Worm (Caenorhabditis elegans) whole organism, L3 larva: ENCODE measurements around the gene ehbp-1.

ENCODE experiments used
- aly-2 ChIP-seq: fragments of 150-350 bp; optimal IDR thresholded peaks from 2 replicates; lab custom pipeline; 2014; ENCODE audit warnings: missing biosample characterization, missing genetic modification characterization
- fkh-10 ChIP-seq: sonication (generic microtip); optimal IDR thresholded peaks from 2 replicates; lab custom pipeline; 2017; ENCODE audit warnings: missing biosample characterization, missing genetic modification reagents, missing genetic modification characterization
- fkh-2 ChIP-seq: fragments of 150-350 bp; optimal IDR thresholded peaks from 2 replicates; lab custom pipeline; 2014; ENCODE audit warnings: missing biosample characterization, missing genetic modification reagents, missing genetic modification characterization
- fos-1 ChIP-seq: fragments of 150-350 bp; optimal IDR thresholded peaks from 2 replicates; lab custom pipeline; 2014; ENCODE audit warnings: missing biosample characterization, missing genetic modification characterization
- mdl-1 ChIP-seq: fragments of 150-350 bp; optimal IDR thresholded peaks from 2 replicates; lab custom pipeline; 2014; ENCODE audit warnings: missing biosample characterization, missing genetic modification characterization
- nhr-11 ChIP-seq: fragments of 150-350 bp; optimal IDR thresholded peaks from 2 replicates; lab custom pipeline; 2014; ENCODE audit warnings: missing biosample characterization, missing genetic modification characterization
- nhr-237 ChIP-seq: fragments of 150-350 bp; optimal IDR thresholded peaks from 2 replicates; lab custom pipeline; 2014; ENCODE audit warnings: missing biosample characterization, missing genetic modification characterization
- skn-1 ChIP-seq: fragments of 150-350 bp; optimal IDR thresholded peaks from 2 replicates; lab custom pipeline; 2014; ENCODE audit warnings: missing biosample characterization, missing genetic modification characterization

DNA sequence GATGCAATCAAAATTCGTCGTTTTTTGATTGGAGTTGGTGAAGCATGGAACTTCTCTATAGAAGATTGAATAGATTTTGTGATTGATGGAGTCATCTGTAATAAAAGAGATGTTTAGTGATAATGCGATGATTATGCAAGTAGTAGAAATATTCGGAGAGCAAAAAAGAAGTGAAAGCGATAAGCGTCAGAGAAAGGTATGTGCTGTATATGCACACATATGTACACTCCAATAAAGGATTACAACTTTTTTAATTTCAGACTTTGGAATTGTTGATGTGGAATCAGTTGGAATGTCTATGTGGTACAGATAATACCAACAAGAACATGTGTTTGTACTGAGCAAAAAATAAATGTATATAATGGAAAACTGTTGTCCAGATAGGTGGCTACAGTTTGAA lies 19.8 kb downstream of the ehbp-1 start, which contains the start of gene F25B3.5:
- TF ChIP-seq fos-1 (tag; lab: Kevin White, UChicago) = no peak
- TF ChIP-seq fkh-10 = no peak
- no peak for TF ChIP-seq nhr-237 (tag; lab: Kevin White, UChicago)
- TF ChIP-seq nhr-11 (tag; lab: Kevin White, UChicago) = no peak
- no peak for TF ChIP-seq mdl-1 (tag; lab: Kevin White, UChicago)
- no peak for TF ChIP-seq skn-1
- no peak for TF ChIP-seq fkh-2 (tag; lab: Kevin White, UChicago)
- no peak for TF ChIP-seq aly-2 (tag; lab: Kevin White, UChicago)
